5 worm cellular contexts compared by ENCODE assay signal in genomic region chrX:3092460-3092859, ce11.
TF ChIP-seq lines count a peak whose summit lies in the region.

No protein-coding gene starts in this region.

TF ChIP-seq in whole organism, L1 larva, 84 proteins besides CTCF, POLR2A, EP300 and RAD21:
- peak; percentile 23 for TF ChIP-seq nhr-90 (tag; optimal IDR thresholded peaks at IDR 0.05; lab: Kevin White, UChicago; ENCODE audit: poor library complexity)
- peak; percentile 12 for TF ChIP-seq nhr-71 (tag; optimal IDR thresholded peaks at IDR 0.05; lab: Kevin White, UChicago)
- no peak for TF ChIP-seq jun-1 (tag; optimal IDR thresholded peaks at IDR 0.05; lab: Kevin White, UChicago)

TF ChIP-seq in whole organism, L2 larva, 48 proteins besides CTCF, POLR2A, EP300 and RAD21:
- no peak for TF ChIP-seq ZK546.5 (tag; optimal IDR thresholded peaks at IDR 0.05; lab: Kevin White, UChicago)
- peak; percentile 33 for TF ChIP-seq nhr-129 (tag; optimal IDR thresholded peaks at IDR 0.05; lab: Kevin White, UChicago)

TF ChIP-seq in whole organism, L3 larva, 47 proteins besides CTCF, POLR2A, EP300 and RAD21:
- TF ChIP-seq mml-1 (tag; optimal IDR thresholded peaks at IDR 0.05; lab: Kevin White, UChicago) (no peak), ama-1 (optimal IDR thresholded peaks at IDR 0.05; lab: Kevin White, UChicago) (peak; percentile 84), elt-3 (tag; optimal IDR thresholded peaks at IDR 0.05; lab: Kevin White, UChicago) (peak in 1 of 3 experiments; percentile 20)
TF ChIP-seq in whole organism, L3 larva: peak in this region for 2.

TF ChIP-seq in whole organism, L4 larva, 104 proteins besides CTCF, POLR2A, EP300 and RAD21:
- no peak for TF ChIP-seq lin-38 (GFP tag; IDR thresholded peaks at IDR 0.05; lab: Robert Waterston, UW)
- peak; percentile 32; the same call in 1 of the 2 replicates for TF ChIP-seq set-16 (GFP tag; IDR thresholded peaks at IDR 0.05; lab: Robert Waterston, UW)
- TF ChIP-seq nhr-41 (GFP tag; IDR thresholded peaks at IDR 0.05; lab: Robert Waterston, UW), result no peak
- peak; percentile 83 for TF ChIP-seq ama-1 (optimal IDR thresholded peaks at IDR 0.05; lab: Kevin White, UChicago)
- peak; percentile 68; the same call in 1 of the 2 replicates for TF ChIP-seq dmd-8 (GFP tag; IDR thresholded peaks at IDR 0.05; lab: Robert Waterston, UW)
- peak; percentile 6; the same call in 1 of the 2 replicates for TF ChIP-seq egl-43 (GFP tag; IDR thresholded peaks at IDR 0.05; lab: Robert Waterston, UW)
- peak in 1 of 2 experiments; percentile 15 for TF ChIP-seq lsy-2 (tag; optimal IDR thresholded peaks at IDR 0.05; lab: Kevin White, UChicago)
- no peak for TF ChIP-seq Y75B8A.6 (GFP tag; IDR thresholded peaks at IDR 0.05; lab: Robert Waterston, UW)
- TF ChIP-seq nhr-42 (GFP tag; IDR thresholded peaks at IDR 0.05; lab: Robert Waterston, UW), result 0 out of 2 replicates have a peak, but pooled peaks have one; percentile 4
- no peak for TF ChIP-seq unc-130 (GFP tag; optimal IDR thresholded peaks at IDR 0.05; lab: Kevin White, UChicago)
- TF ChIP-seq aha-1 (tag; lab: Kevin White, UChicago), result peak; percentile 71
- TF ChIP-seq daf-16 (GFP tag; optimal IDR thresholded peaks at IDR 0.05; lab: Kevin White, UChicago), result peak in 1 of 2 experiments; percentile 20
- TF ChIP-seq daf-16 (tag; optimal IDR thresholded peaks at IDR 0.05; lab: Kevin White, UChicago), result no peak
- TF ChIP-seq hlh-11 (tag; optimal IDR thresholded peaks at IDR 0.05; lab: Kevin White, UChicago), result peak; percentile 0
- TF ChIP-seq attf-4 (tag; optimal IDR thresholded peaks at IDR 0.05; lab: Kevin White, UChicago), result no peak
- peak; percentile 42; the same call in 1 of the 2 replicates for TF ChIP-seq hmg-1.1 (GFP tag; IDR thresholded peaks at IDR 0.05; lab: Robert Waterston, UW)
- TF ChIP-seq T26A8.4 (GFP tag; IDR thresholded peaks at IDR 0.05; lab: Robert Waterston, UW), result 0 out of 2 replicates have a peak, but pooled peaks have one; percentile 21

TF ChIP-seq in whole organism, young adult, 124 proteins besides CTCF, POLR2A, EP300 and RAD21:
- TF ChIP-seq zfh-2 (GFP tag; conservative IDR thresholded peaks at IDR 0.05; lab: Robert Waterston, UW) (peak; percentile 32; the same call in 1 of the 2 replicates), D2030.7 (GFP tag; IDR thresholded peaks at IDR 0.05; lab: Robert Waterston, UW) (0 out of 2 replicates have a peak, but pooled peaks have one; percentile 21), ztf-3 (GFP tag; optimal IDR thresholded peaks at IDR 0.05; lab: Kevin White, UChicago) (peak; percentile 6), egrh-3 (GFP tag; IDR thresholded peaks at IDR 0.05; lab: Robert Waterston, UW) (0 out of 2 replicates have a peak, but pooled peaks have one; percentile 10), K11D2.4 (GFP tag; IDR thresholded peaks at IDR 0.05; lab: Robert Waterston, UW) (no peak), Y53G8AR.9 (GFP tag; conservative IDR thresholded peaks at IDR 0.05; lab: Robert Waterston, UW) (0 out of 2 replicates have a peak, but pooled peaks have one; percentile 60), ztf-26 (tag; optimal IDR thresholded peaks at IDR 0.05; lab: Kevin White, UChicago) (peak; percentile 27), rcor-1 (GFP tag; IDR thresholded peaks at IDR 0.05; lab: Robert Waterston, UW) (0 out of 2 replicates have a peak, but pooled peaks have one; percentile 16), mcd-1 (GFP tag; IDR thresholded peaks at IDR 0.05; lab: Robert Waterston, UW) (peak; percentile 57), ceh-40 (GFP tag; IDR thresholded peaks at IDR 0.05; lab: Robert Waterston, UW) (no peak), lin-40 (tag; optimal IDR thresholded peaks at IDR 0.05; lab: Kevin White, UChicago) (peak; percentile 1), aptf-2 (GFP tag; conservative IDR thresholded peaks at IDR 0.05; lab: Robert Waterston, UW) (0 out of 2 replicates have a peak, but pooled peaks have one; percentile 17), repo-1 (tag; optimal IDR thresholded peaks at IDR 0.05; lab: Kevin White, UChicago) (peak; percentile 51), snpc-4 (GFP tag; optimal IDR thresholded peaks at IDR 0.05; lab: Kevin White, UChicago) (no peak), snpc-4 (tag; optimal IDR thresholded peaks at IDR 0.05; lab: Kevin White, UChicago) (no peak), athp-1 (tag; optimal IDR thresholded peaks at IDR 0.05; lab: Kevin White, UChicago) (peak; percentile 4), ama-1 (optimal IDR thresholded peaks at IDR 0.05; lab: Kevin White, UChicago) (peak; percentile 69), ama-1 (GFP tag; optimal IDR thresholded peaks at IDR 0.05; lab: Kevin White, UChicago) (no peak), cebp-1 (GFP tag; IDR thresholded peaks at IDR 0.05; lab: Robert Waterston, UW) (no peak), cebp-1 (tag; optimal IDR thresholded peaks at IDR 0.05; lab: Kevin White, UChicago) (peak; percentile 32), hmg-20 (GFP tag; IDR thresholded peaks at IDR 0.05; lab: Robert Waterston, UW) (no peak)
